Worm (Caenorhabditis elegans): Measurements from ENCODE around the gene aly-2.

ce11 chrIV:9165027-9165426 is 17.8 kb downstream of the aly-2 start, which contains the start of gene pcp-2:
- TF ChIP-seq unc-62 (GFP tag; optimal IDR thresholded peaks at IDR 0.05) (no peak), unc-39 (tag; optimal IDR thresholded peaks at IDR 0.05) (no peak), lin-13 (GFP tag; optimal IDR thresholded peaks at IDR 0.05) (no peak), unc-55 (GFP tag; optimal IDR thresholded peaks at IDR 0.05) (no peak)
